Worm (Caenorhabditis elegans): ENCODE data around the gene srj-20.
A peak's percentile ranks its signal among the peaks of the same experiment; 100 is the strongest.

The srj-20 gene

ce11 chrV:2603056-2603455 is 30.0 kb upstream of the srj-20 start, which contains the start of gene F53E10.6:
TSS of gene F53E10.6 (minus strand) at chrV:2603063.
- TF ChIP-seq nfya-1 (tag; optimal IDR thresholded peaks at IDR 0.05; ENCODE audit: insufficient read depth) = peak; percentile 42
- TF ChIP-seq nhr-67 (tag; optimal IDR thresholded peaks at IDR 0.05) = no peak
- no peak for TF ChIP-seq mdl-1 (tag; optimal IDR thresholded peaks at IDR 0.05)
- TF ChIP-seq nhr-11 (tag; optimal IDR thresholded peaks at IDR 0.05) = no peak
- peak; percentile 47 for TF ChIP-seq lin-15B (tag; optimal IDR thresholded peaks at IDR 0.05)
- TF ChIP-seq nhr-23 (tag; optimal IDR thresholded peaks at IDR 0.05) = peak; percentile 3
- no peak for TF ChIP-seq egl-5 (tag; optimal IDR thresholded peaks at IDR 0.05)
- TF ChIP-seq ceh-9 (tag; optimal IDR thresholded peaks at IDR 0.05) = no peak
- no peak for TF ChIP-seq hmg-11 (tag; optimal IDR thresholded peaks at IDR 0.05)
- no peak for TF ChIP-seq eor-1 (tag; optimal IDR thresholded peaks at IDR 0.05)

- TF ChIP-seq snpc-4 (tag; optimal IDR thresholded peaks at IDR 0.05) (no peak), ama-1 (optimal IDR thresholded peaks at IDR 0.05) (no peak), egl-27 (tag; optimal IDR thresholded peaks at IDR 0.05) (no peak), nhr-23 (tag; optimal IDR thresholded peaks at IDR 0.05) (no peak)
Measured at ce11 chrV:2601817-2602216, 28.8 kb upstream of the srj-20 start.

- TF ChIP-seq lsy-12 (tag; optimal IDR thresholded peaks at IDR 0.05) = peak; percentile 72
- TF ChIP-seq sea-2 (GFP tag; optimal IDR thresholded peaks at IDR 0.05) = no peak
- TF ChIP-seq ZK546.5 (tag; optimal IDR thresholded peaks at IDR 0.05) = no peak
- no peak for TF ChIP-seq elt-3 (tag; optimal IDR thresholded peaks at IDR 0.05)
- no peak for TF ChIP-seq ceh-16 (tag; optimal IDR thresholded peaks at IDR 0.05)
- TF ChIP-seq snpc-4 (tag; optimal IDR thresholded peaks at IDR 0.05) = peak; percentile 32
- no peak for TF ChIP-seq unc-39 (tag; optimal IDR thresholded peaks at IDR 0.05)
- TF ChIP-seq fkh-2 (tag; optimal IDR thresholded peaks at IDR 0.05) = no peak
- no peak for TF ChIP-seq ceh-9 (tag; optimal IDR thresholded peaks at IDR 0.05)
- peak; percentile 31 for TF ChIP-seq ceh-82 (tag; optimal IDR thresholded peaks at IDR 0.05)
- TF ChIP-seq aly-2 (tag; optimal IDR thresholded peaks at IDR 0.05) = no peak
- TF ChIP-seq nhr-43 (tag; optimal IDR thresholded peaks at IDR 0.05; ENCODE audit: poor library complexity, severe bottlenecking) = peak; percentile 64
- no peak for TF ChIP-seq mml-1 (tag; optimal IDR thresholded peaks at IDR 0.05)
- no peak for TF ChIP-seq ztf-11 (tag; optimal IDR thresholded peaks at IDR 0.05)
- peak; percentile 38 for TF ChIP-seq jun-1 (tag; optimal IDR thresholded peaks at IDR 0.05)
- TF ChIP-seq eor-1 (tag; optimal IDR thresholded peaks at IDR 0.05) = no peak
- TF ChIP-seq tbx-2 (tag; optimal IDR thresholded peaks at IDR 0.05) = peak; percentile 69
- TF ChIP-seq nhr-23 (tag; optimal IDR thresholded peaks at IDR 0.05) = peak; percentile 73
- TF ChIP-seq pha-4 (tag; optimal IDR thresholded peaks at IDR 0.05) = peak; percentile 90
- TF ChIP-seq egl-27 (tag; optimal IDR thresholded peaks at IDR 0.05) = no peak
- peak; percentile 75 for TF ChIP-seq elt-2 (tag; optimal IDR thresholded peaks at IDR 0.05)
- TF ChIP-seq ceh-28 (tag; optimal IDR thresholded peaks at IDR 0.05) = peak; percentile 63
- TF ChIP-seq nhr-77 (tag; optimal IDR thresholded peaks at IDR 0.05) = no peak
- peak; percentile 74 for TF ChIP-seq lin-15B (tag; optimal IDR thresholded peaks at IDR 0.05)
- TF ChIP-seq elt-1 (tag; optimal IDR thresholded peaks at IDR 0.05) = no peak
- TF ChIP-seq nhr-237 (tag; optimal IDR thresholded peaks at IDR 0.05) = no peak
- no peak for TF ChIP-seq pqm-1 (tag; optimal IDR thresholded peaks at IDR 0.05)
- TF ChIP-seq nhr-11 (tag; optimal IDR thresholded peaks at IDR 0.05) = peak; percentile 52
- TF ChIP-seq nhr-28 (tag; optimal IDR thresholded peaks at IDR 0.05) = no peak
- no peak for TF ChIP-seq nhr-67 (tag; optimal IDR thresholded peaks at IDR 0.05)
- no peak for TF ChIP-seq nhr-12 (tag; optimal IDR thresholded peaks at IDR 0.05)
- no peak for TF ChIP-seq unc-62 (GFP tag; optimal IDR thresholded peaks at IDR 0.05)
- no peak for TF ChIP-seq mdl-1 (tag; optimal IDR thresholded peaks at IDR 0.05)
- TF ChIP-seq daf-12 (tag; optimal IDR thresholded peaks at IDR 0.05) = no peak
- no peak for TF ChIP-seq fos-1 (tag; optimal IDR thresholded peaks at IDR 0.05)
- TF ChIP-seq ztf-4 (tag; optimal IDR thresholded peaks at IDR 0.05) = no peak
- no peak for TF ChIP-seq egl-5 (tag; optimal IDR thresholded peaks at IDR 0.05)
- peak; percentile 32 for TF ChIP-seq skn-1 (tag; optimal IDR thresholded peaks at IDR 0.05)
- TF ChIP-seq nfya-1 (tag; optimal IDR thresholded peaks at IDR 0.05; ENCODE audit: insufficient read depth) = peak; percentile 72
- no peak for TF ChIP-seq fkh-10 (GFP tag; optimal IDR thresholded peaks at IDR 0.05)
- no peak for TF ChIP-seq ama-1 (optimal IDR thresholded peaks at IDR 0.05)
- TF ChIP-seq nhr-76 (tag; optimal IDR thresholded peaks at IDR 0.05) = no peak
- no peak for TF ChIP-seq lin-39 (tag; optimal IDR thresholded peaks at IDR 0.05)
- TF ChIP-seq zag-1 (tag; optimal IDR thresholded peaks at IDR 0.05) = no peak
- peak; percentile 54 for TF ChIP-seq hmg-11 (tag; optimal IDR thresholded peaks at IDR 0.05)
- no peak for TF ChIP-seq nhr-25 (tag; optimal IDR thresholded peaks at IDR 0.05)
- TF ChIP-seq R02D3.7 (tag; optimal IDR thresholded peaks at IDR 0.05) = peak; percentile 66
Measured at ce11 chrV:2600543-2600942, 27.5 kb upstream of the srj-20 start.

Data from whole organism, L3 larva.